Fruit fly (Drosophila melanogaster) whole organism, wandering third instar larva: ENCODE data around the gene Dad1.

Source experiments
- Abd-B ChIP-seq: fragments of >200 bp; optimal IDR thresholded peaks from 2 replicates; lab custom pipeline; 2017; ENCODE audit warnings: missing biosample characterization, missing genetic modification characterization
- CG32264 ChIP-seq: fragments of 200-800 bp; sonication (Bioruptor generic); optimal IDR thresholded peaks from 2 replicates; lab custom pipeline; 2016; ENCODE audit warnings: missing biosample characterization, missing genetic modification characterization
- CG9705 ChIP-seq: fragments of 200-800 bp; sonication (Bioruptor generic); optimal IDR thresholded peaks from 2 replicates; lab custom pipeline; 2018; ENCODE audit warnings: missing biosample characterization, mild to moderate bottlenecking, missing genetic modification characterization
- CrebA ChIP-seq: fragments of 200-800 bp; sonication (Bioruptor generic); optimal IDR thresholded peaks from 2 replicates; lab custom pipeline; 2016; ENCODE audit warnings: missing biosample characterization, mild to moderate bottlenecking, missing genetic modification characterization, borderline replicate concordance
- Dfd ChIP-seq: fragments of >200 bp; optimal IDR thresholded peaks from 2 replicates; lab custom pipeline; 2017; ENCODE audit warnings: missing biosample characterization, missing genetic modification characterization
- Dif ChIP-seq: fragments of 200-275, 200-300 bp; sonication (Bioruptor generic); optimal IDR thresholded peaks from 2 replicates; lab custom pipeline; 2018; ENCODE audit warnings: missing biosample characterization, missing genetic modification characterization; ENCODE audit not compliant: partially characterized antibody
- GATAd ChIP-seq: sonication (Bioruptor generic); optimal IDR thresholded peaks from 2 replicates; lab custom pipeline; 2016; ENCODE audit warnings: missing biosample characterization, missing genetic modification characterization
- HLH106 ChIP-seq: fragments of 200-800 bp; optimal IDR thresholded peaks from 3 replicates; lab custom pipeline; 2019; ENCODE audit warnings: missing biosample characterization, mild to moderate bottlenecking, missing genetic modification characterization, moderate library complexity
- Hnf4 ChIP-seq: fragments of 200-800 bp; sonication (Bioruptor generic); optimal IDR thresholded peaks from 2 replicates; lab custom pipeline; 2016; ENCODE audit warnings: missing biosample characterization, mild to moderate bottlenecking, missing genetic modification characterization
- Hr78 ChIP-seq: fragments of >200 bp; optimal IDR thresholded peaks from 2 replicates; lab custom pipeline; 2017; ENCODE audit warnings: missing biosample characterization, missing genetic modification characterization
- Hr83 ChIP-seq: fragments of 200-300 bp; sonication (Bioruptor generic); optimal IDR thresholded peaks from 2 replicates; lab custom pipeline; 2016; ENCODE audit warnings: missing biosample characterization, mild to moderate bottlenecking, missing genetic modification characterization, moderate library complexity; ENCODE audit not compliant: poor library complexity, severe bottlenecking
- Jra ChIP-seq: sonication (Bioruptor generic); optimal IDR thresholded peaks from 2 replicates; lab custom pipeline; 2016; ENCODE audit warnings: missing biosample characterization, missing genetic modification characterization
- Mio ChIP-seq: sonication (Bioruptor generic); optimal IDR thresholded peaks from 2 replicates; lab custom pipeline; 2016; ENCODE audit warnings: missing biosample characterization, missing genetic modification characterization
- Myc ChIP-seq: fragments of >200 bp; optimal IDR thresholded peaks from 2 replicates; lab custom pipeline; 2017
- N ChIP-seq: fragments of >200 bp; optimal IDR thresholded peaks from 2 replicates; lab custom pipeline; 2018; ENCODE audit warnings: missing biosample characterization, missing external identifiers, missing genetic modification characterization
- OdsH ChIP-seq: fragments of 200-800 bp; sonication (Bioruptor generic); optimal IDR thresholded peaks from 2 replicates; lab custom pipeline; 2016; ENCODE audit warnings: missing biosample characterization, mild to moderate bottlenecking, missing genetic modification characterization
- Rel ChIP-seq, 2 experiments: fragments of 200-800 bp; sonication (Bioruptor generic) in 1 of 2; optimal IDR thresholded peaks; 2 replicates in 1 of 2; 3 replicates in 1 of 2; lab custom pipeline; 2016 to 2019; ENCODE audit warnings: mild to moderate bottlenecking in 2 of 2, missing biosample characterization in 2 of 2, missing genetic modification characterization in 2 of 2, moderate library complexity in 1 of 2
- Sp1 ChIP-seq: fragments of 200-800 bp; sonication (Bioruptor generic); optimal IDR thresholded peaks from 3 replicates; lab custom pipeline; 2019; ENCODE audit warnings: missing biosample characterization, mild to moderate bottlenecking, missing genetic modification characterization, moderate library complexity
- Vsx2 ChIP-seq: fragments of 200-300, 225-300 bp; sonication (Bioruptor generic); optimal IDR thresholded peaks from 2 replicates; lab custom pipeline; 2018; ENCODE audit warnings: missing biosample characterization, missing genetic modification characterization; ENCODE audit not compliant: partially characterized antibody
- br ChIP-seq: fragments of 200-800 bp; sonication (Bioruptor generic); optimal IDR thresholded peaks from 2 replicates; lab custom pipeline; 2016; ENCODE audit warnings: missing biosample characterization, missing genetic modification characterization
- brk ChIP-seq: fragments of 200-800 bp; sonication (Bioruptor generic); optimal IDR thresholded peaks from 2 replicates; lab custom pipeline; 2016; ENCODE audit warnings: missing biosample characterization, mild to moderate bottlenecking, missing genetic modification characterization
- dl ChIP-seq, 2 experiments: fragments of 175-275, 200-275 bp in 1 of 2; fragments of 200-275 bp in 1 of 2; sonication (Bioruptor generic); optimal IDR thresholded peaks; lab custom pipeline; 2018; ENCODE audit warnings: mild to moderate bottlenecking in 2 of 2, missing biosample characterization in 2 of 2, missing genetic modification characterization in 2 of 2, moderate library complexity in 2 of 2; ENCODE audit not compliant: partially characterized antibody in 2 of 2, insufficient read depth in 1 of 2
- dmrt93B ChIP-seq: fragments of 200-800 bp; sonication (Bioruptor generic); optimal IDR thresholded peaks from 2 replicates; lab custom pipeline; 2018; ENCODE audit warnings: missing biosample characterization, mild to moderate bottlenecking, missing genetic modification characterization
- dsf ChIP-seq: sonication (Bioruptor generic); optimal IDR thresholded peaks from 2 replicates; lab custom pipeline; 2016; ENCODE audit warnings: missing biosample characterization, missing genetic modification characterization, borderline replicate concordance
- ey ChIP-seq: fragments of 200-800 bp; sonication (Bioruptor generic); optimal IDR thresholded peaks from 2 replicates; lab custom pipeline; 2016; ENCODE audit warnings: missing biosample characterization, missing genetic modification characterization
- foxo ChIP-seq, 2 experiments: fragments of 200-800 bp; sonication (Bioruptor generic); optimal IDR thresholded peaks; 2 replicates in 1 of 2; 3 replicates in 1 of 2; lab custom pipeline; 2016 to 2017; ENCODE audit warnings: missing biosample characterization in 2 of 2, missing genetic modification characterization in 2 of 2
- fru ChIP-seq: fragments of 200-800 bp; sonication (Bioruptor generic); optimal IDR thresholded peaks from 3 replicates; lab custom pipeline; 2016; ENCODE audit warnings: missing biosample characterization, mild to moderate bottlenecking, missing genetic modification characterization
- h ChIP-seq: fragments of 200-800 bp; sonication (Bioruptor generic); optimal IDR thresholded peaks from 3 replicates; lab custom pipeline; 2016; ENCODE audit warnings: missing biosample characterization, mild to moderate bottlenecking, missing genetic modification characterization
- jim ChIP-seq: fragments of 175-275, 200-325 bp; sonication (Bioruptor generic); optimal IDR thresholded peaks from 2 replicates; lab custom pipeline; 2016; ENCODE audit warnings: missing biosample characterization, mild to moderate bottlenecking, missing genetic modification characterization
- lola ChIP-seq: fragments of >200 bp; optimal IDR thresholded peaks from 2 replicates; lab custom pipeline; 2017; ENCODE audit warnings: missing biosample characterization, missing genetic modification characterization
- pan ChIP-seq: fragments of >200 bp; optimal IDR thresholded peaks from 2 replicates; lab custom pipeline; 2017
- psq ChIP-seq: fragments of 200-800 bp; sonication (Bioruptor generic); optimal IDR thresholded peaks from 3 replicates; lab custom pipeline; 2017; ENCODE audit warnings: missing biosample characterization, mild to moderate bottlenecking, missing genetic modification characterization, moderate library complexity
- rgr ChIP-seq: fragments of 200-800 bp; sonication (Bioruptor generic); optimal IDR thresholded peaks from 3 replicates; lab custom pipeline; 2016; ENCODE audit warnings: missing biosample characterization, mild to moderate bottlenecking, missing genetic modification characterization
- sage ChIP-seq: fragments of 200-800 bp; sonication (Bioruptor generic); optimal IDR thresholded peaks from 2 replicates; lab custom pipeline; 2016; ENCODE audit warnings: missing biosample characterization, mild to moderate bottlenecking, missing genetic modification characterization
- sv ChIP-seq: fragments of 200-800 bp; sonication (Bioruptor generic); optimal IDR thresholded peaks from 3 replicates; lab custom pipeline; 2016; ENCODE audit warnings: missing biosample characterization, missing genetic modification characterization
- tai ChIP-seq: sonication (Bioruptor generic); optimal IDR thresholded peaks from 2 replicates; lab custom pipeline; 2016; ENCODE audit warnings: missing biosample characterization, missing genetic modification characterization
- usp ChIP-seq: fragments of >200 bp; optimal IDR thresholded peaks from 2 replicates; lab custom pipeline; 2017; ENCODE audit warnings: missing biosample characterization, missing genetic modification characterization
- woc ChIP-seq: sonication (Bioruptor generic); optimal IDR thresholded peaks from 2 replicates; lab custom pipeline; 2016; ENCODE audit warnings: missing biosample characterization, mild to moderate bottlenecking, missing genetic modification characterization

Dad1 gene

dm6 chr2L:8423460-8424089 is 39.6 kb upstream of the Dad1 start:
- TF ChIP-seq usp (GFP tag; lab: Kevin White, UChicago): no peak
- peak; percentile 9 for TF ChIP-seq sage (GFP tag; lab: Kevin White, UChicago)
- no peak for TF ChIP-seq N (GFP tag; lab: Kevin White, UChicago)
- no peak for TF ChIP-seq foxo (GFP tag; optimal IDR thresholded peaks at IDR 0.05; lab: Kevin White, UChicago)
- TF ChIP-seq br (GFP tag; lab: Kevin White, UChicago): peak; percentile 26
- TF ChIP-seq rgr: peak; percentile 23
- peak; percentile 59 for TF ChIP-seq Myc
- TF ChIP-seq CG9705 (GFP tag; lab: Kevin White, UChicago): no peak
- TF ChIP-seq fru (GFP tag; lab: Kevin White, UChicago): peak; percentile 49
- no peak for TF ChIP-seq CrebA (GFP tag; lab: Kevin White, UChicago)
- TF ChIP-seq CG32264 (GFP tag; lab: Kevin White, UChicago): no peak
- TF ChIP-seq brk (GFP tag; lab: Kevin White, UChicago): no peak
- TF ChIP-seq Abd-B (GFP tag; lab: Kevin White, UChicago): no peak
- TF ChIP-seq h: peak; percentile 68
- no peak for TF ChIP-seq dmrt93B (GFP tag; lab: Kevin White, UChicago)
- TF ChIP-seq dl (GFP tag; optimal IDR thresholded peaks at IDR 0.05; lab: Kevin White, UChicago; ENCODE audit: insufficient read depth in 1 of 2, partially characterized antibody in 2 of 2): no peak
- TF ChIP-seq jim (GFP tag; lab: Kevin White, UChicago): no peak
- TF ChIP-seq Dfd (GFP tag; lab: Kevin White, UChicago): no peak
- no peak for TF ChIP-seq Sp1 (GFP tag; lab: Kevin White, UChicago)
- TF ChIP-seq Jra (GFP tag; lab: Kevin White, UChicago): no peak
- no peak for TF ChIP-seq Rel (GFP tag; optimal IDR thresholded peaks at IDR 0.05; lab: Kevin White, UChicago)
- TF ChIP-seq Rel (tag; optimal IDR thresholded peaks at IDR 0.05; lab: Kevin White, UChicago): no peak
- no peak for TF ChIP-seq Hr78
- TF ChIP-seq HLH106 (tag; lab: Kevin White, UChicago): no peak
- TF ChIP-seq Hnf4 (GFP tag; lab: Kevin White, UChicago): peak; percentile 59
- no peak for TF ChIP-seq Mio (GFP tag; lab: Kevin White, UChicago)
- peak; percentile 43 for TF ChIP-seq OdsH (GFP tag; lab: Kevin White, UChicago)
- peak; percentile 32 for TF ChIP-seq psq (GFP tag; lab: Kevin White, UChicago)
- no peak for TF ChIP-seq dsf
- peak; percentile 33 for TF ChIP-seq tai (GFP tag; lab: Kevin White, UChicago)
- no peak for TF ChIP-seq sv (GFP tag; lab: Kevin White, UChicago)
- TF ChIP-seq Hr83: peak; percentile 31
- no peak for TF ChIP-seq ey (GFP tag; lab: Kevin White, UChicago)
- no peak for TF ChIP-seq GATAd
- TF ChIP-seq Vsx2: no peak
- TF ChIP-seq woc (GFP tag; lab: Kevin White, UChicago): no peak
- TF ChIP-seq Dif: no peak
- TF ChIP-seq lola (GFP tag; lab: Kevin White, UChicago): no peak
- no peak for TF ChIP-seq pan (lab: Kevin White, UChicago)

dm6 chr2L:8423047-8423446 is 39.1 kb upstream of the Dad1 start:
- TF ChIP-seq ey (GFP tag; lab: Kevin White, UChicago): no peak
- TF ChIP-seq Sp1 (GFP tag; lab: Kevin White, UChicago): no peak
- no peak for TF ChIP-seq Jra (GFP tag; lab: Kevin White, UChicago)
- TF ChIP-seq CG9705 (GFP tag; lab: Kevin White, UChicago): no peak
- TF ChIP-seq N (GFP tag; lab: Kevin White, UChicago): no peak
- no peak for TF ChIP-seq fru (GFP tag; lab: Kevin White, UChicago)
- no peak for TF ChIP-seq Hr83
- no peak for TF ChIP-seq brk (GFP tag; lab: Kevin White, UChicago)
- TF ChIP-seq Abd-B (GFP tag; lab: Kevin White, UChicago): no peak
- TF ChIP-seq foxo (GFP tag; optimal IDR thresholded peaks at IDR 0.05; lab: Kevin White, UChicago): no peak
- TF ChIP-seq Hr78: no peak
- no peak for TF ChIP-seq GATAd
- TF ChIP-seq psq (GFP tag; lab: Kevin White, UChicago): no peak
- TF ChIP-seq, all 38 proteins: peak for 0
